Worm (Caenorhabditis elegans) whole organism, L4 larva: Measurements from ENCODE around the gene cng-1.

Source experiments
- D1046.2 ChIP-seq: fragments of 200-800 bp; sonication (Bioruptor generic); IDR thresholded peaks from 2 replicates; pipeline ENCODE4 v1.3.6; 2022; ENCODE audit warnings: missing genetic modification characterization, missing compliant biosample characterization
- F49E8.2 ChIP-seq: sonication (generic microtip); optimal IDR thresholded peaks from 2 replicates; lab custom pipeline; 2016; ENCODE audit warnings: missing compliant biosample characterization, mild to moderate bottlenecking, missing genetic modification characterization, borderline replicate concordance
- T20F7.1 ChIP-seq: fragments of 200-800 bp; sonication (Bioruptor generic); optimal IDR thresholded peaks from 2 replicates; lab custom pipeline; 2018; ENCODE audit warnings: mild to moderate bottlenecking, missing genetic modification characterization, missing compliant biosample characterization
- Y5F2A.4 ChIP-seq: fragments of 200-800 bp; sonication (Bioruptor generic); optimal IDR thresholded peaks from 2 replicates; lab custom pipeline; 2018; ENCODE audit warnings: mild to moderate bottlenecking, missing genetic modification characterization, missing compliant biosample characterization
- Y75B8A.6 ChIP-seq: fragments of 200-800 bp; sonication (Bioruptor generic); IDR thresholded peaks from 2 replicates; pipeline ENCODE4 v1.3.6; 2022; ENCODE audit warnings: missing genetic modification reagents, missing genetic modification characterization, missing compliant biosample characterization
- aly-2 ChIP-seq: sonication (generic microtip); optimal IDR thresholded peaks from 2 replicates; lab custom pipeline; 2018; ENCODE audit warnings: missing biosample characterization, missing genetic modification characterization
- ceh-20 ChIP-seq: fragments of 200-800 bp; sonication (Bioruptor generic); IDR thresholded peaks from 2 replicates; pipeline ENCODE4 v1.3.6; 2022; ENCODE audit warnings: missing genetic modification reagents, missing genetic modification characterization, missing compliant biosample characterization
- ceh-28 ChIP-seq: fragments of 150-350 bp; optimal IDR thresholded peaks from 2 replicates; lab custom pipeline; 2014; ENCODE audit warnings: missing biosample characterization, missing genetic modification reagents, missing genetic modification characterization
- ceh-44 ChIP-seq: fragments of 200-800 bp; sonication (Bioruptor generic); IDR thresholded peaks from 2 replicates; pipeline ENCODE4 v1.3.6; 2022; ENCODE audit warnings: missing genetic modification reagents, missing genetic modification characterization, missing compliant biosample characterization
- ctbp-1 ChIP-seq: fragments of 200-800 bp; sonication (Bioruptor generic); IDR thresholded peaks from 2 replicates; pipeline ENCODE4 v1.3.6; 2022; ENCODE audit warnings: missing genetic modification reagents, missing genetic modification characterization, missing compliant biosample characterization
- daf-16 ChIP-seq, 3 experiments: sonication (generic microtip); optimal IDR thresholded peaks; 2 replicates each; lab custom pipeline; 2016 to 2017; ENCODE audit warnings: missing genetic modification characterization in 3 of 3, missing genetic modification reagents in 3 of 3, mild to moderate bottlenecking in 2 of 3, missing compliant biosample characterization in 2 of 3, missing biosample characterization in 1 of 3, moderate library complexity in 1 of 3
- dmd-9 ChIP-seq: fragments of 200-800 bp; sonication (Bioruptor generic); IDR thresholded peaks from 2 replicates; pipeline ENCODE4 v1.3.6; 2022; ENCODE audit warnings: missing genetic modification reagents, missing genetic modification characterization, missing compliant biosample characterization
- duxl-1 ChIP-seq: sonication (generic microtip); optimal IDR thresholded peaks from 2 replicates; lab custom pipeline; 2016; ENCODE audit warnings: mild to moderate bottlenecking, missing genetic modification characterization, moderate library complexity, missing compliant biosample characterization; ENCODE audit not compliant: poor library complexity
- egl-27 ChIP-seq: sonication (generic microtip); optimal IDR thresholded peaks from 3 replicates; lab custom pipeline; 2017; ENCODE audit warnings: missing biosample characterization, missing genetic modification reagents, missing genetic modification characterization
- egl-43 ChIP-seq: fragments of 200-800 bp; sonication (Bioruptor generic); IDR thresholded peaks from 2 replicates; pipeline ENCODE4 v1.3.6; 2022; ENCODE audit warnings: missing genetic modification reagents, missing genetic modification characterization, missing compliant biosample characterization
- fkh-10 ChIP-seq: fragments of 150-350 bp; optimal IDR thresholded peaks from 2 replicates; lab custom pipeline; 2014; ENCODE audit warnings: missing biosample characterization, missing genetic modification reagents, missing genetic modification characterization
- hif-1 ChIP-seq, 2 experiments: sonication (generic microtip); optimal IDR thresholded peaks; 2 replicates each; lab custom pipeline; 2016 to 2017; ENCODE audit warnings: missing compliant biosample characterization in 2 of 2, missing genetic modification characterization in 2 of 2, missing genetic modification reagents in 2 of 2, missing genotype in 2 of 2, mild to moderate bottlenecking in 1 of 2
- hlh-11 ChIP-seq: fragments of 200-800 bp; sonication (Bioruptor generic); optimal IDR thresholded peaks from 2 replicates; lab custom pipeline; 2018; ENCODE audit warnings: mild to moderate bottlenecking, missing genetic modification characterization, missing compliant biosample characterization
- hmg-1.1 ChIP-seq: fragments of 200-800 bp; sonication (Bioruptor generic); IDR thresholded peaks from 2 replicates; pipeline ENCODE4 v1.3.6; 2022; ENCODE audit warnings: missing genetic modification reagents, missing genetic modification characterization, missing compliant biosample characterization
- lin-13 ChIP-seq: fragments of 150-350 bp; optimal IDR thresholded peaks from 2 replicates; lab custom pipeline; 2014; ENCODE audit warnings: missing biosample characterization, missing genetic modification reagents, missing genetic modification characterization
- lin-38 ChIP-seq: fragments of 200-800 bp; sonication (Bioruptor generic); IDR thresholded peaks from 2 replicates; pipeline ENCODE4 v1.3.6; 2022; ENCODE audit warnings: missing genetic modification reagents, missing genetic modification characterization, missing compliant biosample characterization
- lir-3 ChIP-seq: sonication (generic microtip); optimal IDR thresholded peaks from 2 replicates; lab custom pipeline; 2016; ENCODE audit warnings: mild to moderate bottlenecking, missing genetic modification characterization, missing compliant biosample characterization
- lsy-2 ChIP-seq, 2 experiments: fragments of 150-350 bp in 1 of 2; sonication (generic microtip) in 1 of 2; optimal IDR thresholded peaks; 2 replicates each; lab custom pipeline; 2014 to 2017; ENCODE audit warnings: missing biosample characterization in 2 of 2, missing genetic modification characterization in 2 of 2
- mdl-1 ChIP-seq, 2 experiments: fragments of 150-350 bp in 1 of 2; sonication (generic microtip) in 1 of 2; optimal IDR thresholded peaks; 2 replicates each; lab custom pipeline; 2014 to 2017; ENCODE audit warnings: missing biosample characterization in 2 of 2, missing genetic modification characterization in 2 of 2
- mdt-29 ChIP-seq: fragments of 200-800 bp; sonication (Bioruptor generic); IDR thresholded peaks from 2 replicates; pipeline ENCODE4 v1.3.6; 2022; ENCODE audit warnings: missing genetic modification reagents, missing genetic modification characterization, missing compliant biosample characterization
- mep-1 ChIP-seq: fragments of 150-350 bp; sonication (generic microtip); optimal IDR thresholded peaks from 3 replicates; lab custom pipeline; 2014; ENCODE audit warnings: missing biosample characterization, missing genetic modification characterization
- mxl-3 ChIP-seq: fragments of 200-800 bp; sonication (Bioruptor generic); optimal IDR thresholded peaks from 2 replicates; lab custom pipeline; 2018; ENCODE audit warnings: mild to moderate bottlenecking, missing genetic modification characterization, missing compliant biosample characterization
- nhr-11 ChIP-seq: fragments of 150-350 bp; optimal IDR thresholded peaks from 2 replicates; lab custom pipeline; 2014; ENCODE audit warnings: missing biosample characterization, missing genetic modification characterization
- nhr-237 ChIP-seq: sonication (generic microtip); optimal IDR thresholded peaks from 2 replicates; lab custom pipeline; 2017; ENCODE audit warnings: missing biosample characterization, missing genetic modification characterization
- nhr-25 ChIP-seq: sonication (generic microtip); optimal IDR thresholded peaks from 2 replicates; lab custom pipeline; 2017; ENCODE audit warnings: missing genetic modification characterization, mild to moderate bottlenecking, missing compliant biosample characterization, antibody characterized with exemption, moderate library complexity, borderline replicate concordance; ENCODE audit not compliant: insufficient read depth
- nhr-28 ChIP-seq: fragments of 150-350 bp; optimal IDR thresholded peaks from 2 replicates; lab custom pipeline; 2014; ENCODE audit warnings: missing biosample characterization, missing genetic modification characterization
- nhr-42 ChIP-seq: fragments of 200-800 bp; sonication (Bioruptor generic); IDR thresholded peaks from 2 replicates; pipeline ENCODE4 v1.3.6; 2022; ENCODE audit warnings: missing genetic modification characterization, missing compliant biosample characterization
- nhr-77 ChIP-seq: fragments of 150-350 bp; optimal IDR thresholded peaks from 2 replicates; lab custom pipeline; 2014; ENCODE audit warnings: missing biosample characterization, missing genetic modification characterization
- pha-4 ChIP-seq, 2 experiments: fragments of 150-350 bp in 1 of 2; fragments of 200-800 bp in 1 of 2; sonication (Bioruptor generic) in 1 of 2; IDR thresholded peaks in 1 of 2; optimal IDR thresholded peaks in 1 of 2; 2 replicates each; pipeline versions ENCODE4 v1.3.6 to Lab custom; 2014 to 2022; ENCODE audit warnings: missing genetic modification characterization in 2 of 2, missing genetic modification reagents in 2 of 2, missing biosample characterization in 1 of 2, missing compliant biosample characterization in 1 of 2
- php-3 ChIP-seq: fragments of 200-800 bp; sonication (Bioruptor generic); IDR thresholded peaks from 2 replicates; pipeline ENCODE4 v1.3.6; 2022; ENCODE audit warnings: missing genetic modification reagents, missing genetic modification characterization, missing compliant biosample characterization
- pqm-1 ChIP-seq: sonication (generic microtip); optimal IDR thresholded peaks from 2 replicates; lab custom pipeline; 2017; ENCODE audit warnings: missing biosample characterization, missing genetic modification characterization
- sdz-12 ChIP-seq: fragments of 200-800 bp; sonication (Bioruptor generic); optimal IDR thresholded peaks from 2 replicates; lab custom pipeline; 2018; ENCODE audit warnings: mild to moderate bottlenecking, missing genetic modification characterization, missing compliant biosample characterization
- set-16 ChIP-seq: fragments of 200-800 bp; sonication (Bioruptor generic); IDR thresholded peaks from 2 replicates; pipeline ENCODE4 v1.3.6; 2022; ENCODE audit warnings: missing genetic modification reagents, missing genetic modification characterization, missing compliant biosample characterization
- skn-1 ChIP-seq: fragments of 150-350 bp; optimal IDR thresholded peaks from 2 replicates; lab custom pipeline; 2014; ENCODE audit warnings: missing biosample characterization, missing genetic modification characterization
- snpc-1.2 ChIP-seq: fragments of 200-800 bp; sonication (Bioruptor generic); IDR thresholded peaks from 2 replicates; pipeline ENCODE4 v1.3.6; 2022; ENCODE audit warnings: missing genetic modification reagents, missing genetic modification characterization, missing compliant biosample characterization
- spr-1 ChIP-seq: sonication (generic microtip); optimal IDR thresholded peaks from 2 replicates; lab custom pipeline; 2016; ENCODE audit warnings: mild to moderate bottlenecking, missing genetic modification characterization, missing compliant biosample characterization
- spr-3 ChIP-seq: fragments of 200-800 bp; sonication (Bioruptor generic); optimal IDR thresholded peaks from 2 replicates; lab custom pipeline; 2018; ENCODE audit warnings: mild to moderate bottlenecking, missing genetic modification characterization, missing compliant biosample characterization
- tag-97 ChIP-seq: fragments of 200-800 bp; sonication (Bioruptor generic); IDR thresholded peaks from 2 replicates; pipeline ENCODE4 v1.3.6; 2022; ENCODE audit warnings: missing genetic modification characterization, missing compliant biosample characterization
- unc-130 ChIP-seq: sonication (generic microtip); optimal IDR thresholded peaks from 2 replicates; lab custom pipeline; 2016; ENCODE audit warnings: missing genetic modification reagents, missing genetic modification characterization, missing compliant biosample characterization
- unc-62 ChIP-seq, 3 experiments: fragments of 150-350 bp in 1 of 3; sonication (generic microtip); optimal IDR thresholded peaks in 2 of 3; peaks in 1 of 3; 1 replicate in 1 of 3; 2 replicates in 2 of 3; lab custom pipeline; 2014 to 2017; ENCODE audit warnings: missing biosample characterization in 3 of 3, missing genetic modification characterization in 3 of 3, missing genetic modification reagents in 3 of 3, missing genotype in 1 of 3
- vab-7 ChIP-seq: fragments of 200-800 bp; sonication (Bioruptor generic); IDR thresholded peaks from 2 replicates; pipeline ENCODE4 v1.3.6; 2022; ENCODE audit warnings: missing genetic modification reagents, missing genetic modification characterization, missing compliant biosample characterization
- ztf-7 ChIP-seq: fragments of 150-350 bp; optimal IDR thresholded peaks from 2 replicates; lab custom pipeline; 2014; ENCODE audit warnings: missing biosample characterization, missing genetic modification characterization

cng-1 gene

ce11 chrV:15002184-15002690 is 29.0 kb downstream of the cng-1 start, which contains the start of the genes fib-1 and mut-15 (continued):
- TF ChIP-seq nhr-11 (tag; lab: Kevin White, UChicago) (peak; percentile 91), daf-16 (GFP tag; optimal IDR thresholded peaks at IDR 0.05; lab: Kevin White, UChicago) (peak in 1 of 2 experiments; percentile 42), daf-16 (tag; optimal IDR thresholded peaks at IDR 0.05; lab: Kevin White, UChicago) (peak; percentile 54), set-16 (GFP tag; lab: Robert Waterston, UW) (no peak), mxl-3 (GFP tag; lab: Kevin White, UChicago) (peak; percentile 78), pha-4 (GFP tag; IDR thresholded peaks at IDR 0.05; lab: Robert Waterston, UW) (peak; percentile 63; the same call in 1 of the 2 replicates), pha-4 (tag; optimal IDR thresholded peaks at IDR 0.05; lab: Kevin White, UChicago) (peak; percentile 27), snpc-1.2 (GFP tag; lab: Robert Waterston, UW) (no peak), mdl-1 (tag; optimal IDR thresholded peaks at IDR 0.05; lab: Kevin White, UChicago) (peak in 1 of 2 experiments; percentile 28), php-3 (GFP tag; lab: Robert Waterston, UW) (0 out of 2 replicates have a peak, but pooled peaks have one; percentile 19), skn-1 (tag; lab: Kevin White, UChicago) (no peak), mep-1 (tag; lab: Kevin White, UChicago) (peak; percentile 96), hlh-11 (tag; lab: Kevin White, UChicago) (peak; percentile 88), egl-43 (GFP tag; lab: Robert Waterston, UW) (0 out of 2 replicates have a peak, but pooled peaks have one; percentile 45), spr-1 (peak; percentile 71), ceh-44 (GFP tag; lab: Robert Waterston, UW) (peak; percentile 75), Y5F2A.4 (GFP tag; lab: Kevin White, UChicago) (no peak), spr-3 (GFP tag; lab: Kevin White, UChicago) (peak; percentile 8), unc-62 (GFP tag; optimal IDR thresholded peaks at IDR 0.05 in 1 of 2; lab: Kevin White, UChicago) (peak in 1 of 2 experiments; percentile 99), unc-62 (tag; optimal IDR thresholded peaks at IDR 0.05; lab: Kevin White, UChicago) (no peak), hmg-1.1 (GFP tag; lab: Robert Waterston, UW) (peak; percentile 86), dmd-9 (peak; percentile 78; the same call in 1 of the 2 replicates), lin-38 (GFP tag; lab: Robert Waterston, UW) (peak; percentile 99), Y75B8A.6 (GFP tag; lab: Robert Waterston, UW) (no peak), D1046.2 (GFP tag; lab: Robert Waterston, UW) (no peak), nhr-237 (tag; lab: Kevin White, UChicago) (no peak), nhr-28 (tag; lab: Kevin White, UChicago) (peak; percentile 74), lin-13 (GFP tag; lab: Kevin White, UChicago) (peak; percentile 86), duxl-1 (peak; percentile 62), aly-2 (tag; lab: Kevin White, UChicago) (no peak), T20F7.1 (GFP tag; lab: Kevin White, UChicago) (peak; percentile 91), sdz-12 (GFP tag; lab: Kevin White, UChicago) (no peak), nhr-25 (tag; lab: Kevin White, UChicago) (peak; percentile 73), ceh-20 (GFP tag; lab: Robert Waterston, UW) (peak; percentile 86), ztf-7 (no peak), lir-3 (tag; lab: Kevin White, UChicago) (no peak), vab-7 (GFP tag; lab: Robert Waterston, UW) (peak; percentile 60; the same call in 1 of the 2 replicates), nhr-42 (GFP tag; lab: Robert Waterston, UW) (peak; percentile 89; the same call in 1 of the 2 replicates), pqm-1 (tag; lab: Kevin White, UChicago) (no peak), tag-97 (GFP tag; lab: Robert Waterston, UW) (no peak), nhr-77 (tag; lab: Kevin White, UChicago) (peak; percentile 94), egl-27 (peak; percentile 54), ceh-28 (tag; lab: Kevin White, UChicago) (peak; percentile 71), hif-1 (tag; optimal IDR thresholded peaks at IDR 0.05; lab: Kevin White, UChicago) (peak in 1 of 2 experiments; percentile 91), F49E8.2 (peak; percentile 48), lsy-2 (tag; optimal IDR thresholded peaks at IDR 0.05; lab: Kevin White, UChicago) (peak; percentile 89 to 97), ctbp-1 (peak; percentile 72), fkh-10 (GFP tag; lab: Kevin White, UChicago) (peak; percentile 86), mdt-29 (0 out of 2 replicates have a peak, but pooled peaks have one; percentile 33), unc-130 (GFP tag; lab: Kevin White, UChicago) (peak; percentile 94)
- TF ChIP-seq, all 104 proteins: peak for 53
